Fruit fly (Drosophila melanogaster) whole organism: ENCODE results near the gene CG42826.

Experiments used
- CG8478 ChIP-seq: fragments of >200 bp; optimal IDR thresholded peaks from 2 replicates; lab custom pipeline; 2018; ENCODE audit warnings: inconsistent platforms
- Dll ChIP-seq: fragments of >200 bp; optimal IDR thresholded peaks from 2 replicates; lab custom pipeline; 2017
- EcR ChIP-seq, 2 experiments: fragments of >200 bp; optimal IDR thresholded peaks; 2 replicates each; lab custom pipeline; 2017; ENCODE audit warnings: missing biosample characterization in 2 of 2, missing genetic modification characterization in 2 of 2, missing genetic modification reagents in 2 of 2
- pan ChIP-seq: fragments of >200 bp; optimal IDR thresholded peaks from 2 replicates; lab custom pipeline; 2017
- psq ChIP-seq: fragments of >200 bp; optimal IDR thresholded peaks from 2 replicates; lab custom pipeline; 2017
- usp ChIP-seq: fragments of >200 bp; optimal IDR thresholded peaks from 2 replicates; lab custom pipeline; 2017; ENCODE audit warnings: missing biosample characterization, missing genetic modification characterization, mixed read lengths

DNA sequence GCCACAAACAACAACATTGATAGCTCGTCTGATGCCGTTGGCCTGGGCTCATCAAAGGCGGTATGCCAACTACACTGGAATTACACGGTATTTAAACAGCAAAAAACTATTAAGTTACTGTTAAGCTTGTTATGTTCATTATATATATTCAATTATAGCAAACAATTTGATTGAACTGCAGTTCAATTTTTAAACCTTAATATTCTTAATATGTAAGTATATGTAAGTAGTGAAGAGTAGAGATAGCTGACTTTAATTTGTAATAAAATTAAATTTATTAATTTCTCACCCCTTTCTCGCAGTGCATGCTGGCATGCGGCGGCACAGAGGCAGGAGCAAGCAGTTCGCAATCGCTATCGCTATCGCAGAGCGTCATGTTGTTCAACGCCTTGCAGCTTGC, 9.7 kb upstream of the CG42826 start:
- TF ChIP-seq EcR (GFP tag; optimal IDR thresholded peaks at IDR 0.05; lab: Kevin White, UChicago) (no peak), Dll (lab: Kevin White, UChicago) (no peak), psq (lab: Kevin White, UChicago) (no peak), pan (lab: Kevin White, UChicago) (no peak), CG8478 (lab: Kevin White, UChicago) (no peak), usp (GFP tag; lab: Kevin White, UChicago) (no peak)
